Worm (Caenorhabditis elegans) whole organism, L4 larva: ENCODE results near the gene zag-1.

Source experiments
- D1046.2 ChIP-seq: fragments of 200-800 bp; sonication (Bioruptor generic); IDR thresholded peaks from 2 replicates; pipeline ENCODE4 v1.3.6; 2022; ENCODE audit warnings: missing genetic modification characterization, missing compliant biosample characterization
- F44E2.7 ChIP-seq: fragments of 200-800 bp; sonication (Bioruptor generic); IDR thresholded peaks from 2 replicates; pipeline ENCODE4 v2.1.2; 2022; ENCODE audit warnings: missing genetic modification characterization, missing compliant biosample characterization
- T26A8.4 ChIP-seq: fragments of 200-800 bp; sonication (Bioruptor generic); IDR thresholded peaks from 2 replicates; pipeline ENCODE4 v1.3.6; 2022; ENCODE audit warnings: missing genetic modification characterization, missing compliant biosample characterization
- Y48G9A.11 ChIP-seq: fragments of 200-800 bp; sonication (Bioruptor generic); IDR thresholded peaks from 2 replicates; pipeline ENCODE4 v1.3.6; 2022; ENCODE audit warnings: missing genetic modification reagents, missing genetic modification characterization, missing compliant biosample characterization
- Y75B8A.6 ChIP-seq: fragments of 200-800 bp; sonication (Bioruptor generic); IDR thresholded peaks from 2 replicates; pipeline ENCODE4 v1.3.6; 2022; ENCODE audit warnings: missing genetic modification reagents, missing genetic modification characterization, missing compliant biosample characterization
- ZK546.5 ChIP-seq, 2 experiments: sonication (generic microtip); optimal IDR thresholded peaks; 2 replicates each; lab custom pipeline; 2017; ENCODE audit warnings: missing biosample characterization in 2 of 2, missing genetic modification characterization in 2 of 2
- aha-1 ChIP-seq: fragments of 150-350 bp; peaks from one replicate; lab custom pipeline; 2014; ENCODE audit warnings: missing biosample characterization, missing genetic modification characterization
- aly-2 ChIP-seq: sonication (generic microtip); optimal IDR thresholded peaks from 2 replicates; lab custom pipeline; 2018; ENCODE audit warnings: missing biosample characterization, missing genetic modification characterization
- ceh-20 ChIP-seq: fragments of 200-800 bp; sonication (Bioruptor generic); IDR thresholded peaks from 2 replicates; pipeline ENCODE4 v1.3.6; 2022; ENCODE audit warnings: missing genetic modification reagents, missing genetic modification characterization, missing compliant biosample characterization
- ceh-32 ChIP-seq: sonication (generic microtip); optimal IDR thresholded peaks from 2 replicates; lab custom pipeline; 2016; ENCODE audit warnings: mild to moderate bottlenecking, missing genetic modification characterization, missing compliant biosample characterization; ENCODE audit not compliant: poor library complexity
- ceh-62 ChIP-seq: sonication (generic microtip); optimal IDR thresholded peaks from 2 replicates; lab custom pipeline; 2017; ENCODE audit warnings: missing biosample characterization, missing genetic modification characterization
- daf-16 ChIP-seq, 3 experiments: sonication (generic microtip); optimal IDR thresholded peaks; 2 replicates each; lab custom pipeline; 2016 to 2017; ENCODE audit warnings: missing genetic modification characterization in 3 of 3, missing genetic modification reagents in 3 of 3, mild to moderate bottlenecking in 2 of 3, missing compliant biosample characterization in 2 of 3, missing biosample characterization in 1 of 3, moderate library complexity in 1 of 3
- daf-19 ChIP-seq: fragments of 200-800 bp; sonication (Bioruptor generic); conservative IDR thresholded peaks from 2 replicates; pipeline ENCODE4 v1.3.6; 2022; ENCODE audit warnings: missing genetic modification characterization, missing compliant biosample characterization
- dmd-6 ChIP-seq: fragments of 200-800 bp; sonication (Bioruptor generic); IDR thresholded peaks from 2 replicates; pipeline ENCODE4 v1.3.6; 2022; ENCODE audit warnings: missing genetic modification reagents, missing genetic modification characterization, missing compliant biosample characterization
- egl-27 ChIP-seq: sonication (generic microtip); optimal IDR thresholded peaks from 3 replicates; lab custom pipeline; 2017; ENCODE audit warnings: missing biosample characterization, missing genetic modification reagents, missing genetic modification characterization
- fkh-10 ChIP-seq: fragments of 150-350 bp; optimal IDR thresholded peaks from 2 replicates; lab custom pipeline; 2014; ENCODE audit warnings: missing biosample characterization, missing genetic modification reagents, missing genetic modification characterization
- fos-1 ChIP-seq: fragments of 150-350 bp; optimal IDR thresholded peaks from 2 replicates; lab custom pipeline; 2014; ENCODE audit warnings: missing biosample characterization, missing genetic modification characterization
- hlh-11 ChIP-seq: fragments of 200-800 bp; sonication (Bioruptor generic); optimal IDR thresholded peaks from 2 replicates; lab custom pipeline; 2018; ENCODE audit warnings: mild to moderate bottlenecking, missing genetic modification characterization, missing compliant biosample characterization
- hlh-30 ChIP-seq: sonication (generic microtip); optimal IDR thresholded peaks from 2 replicates; lab custom pipeline; 2017; ENCODE audit warnings: antibody characterized with exemption, mild to moderate bottlenecking, missing genetic modification characterization, missing compliant biosample characterization; ENCODE audit not compliant: insufficient read depth
- lin-15B ChIP-seq: fragments of 150-350 bp; sonication (generic microtip); optimal IDR thresholded peaks from 3 replicates; lab custom pipeline; 2014; ENCODE audit warnings: missing biosample characterization, missing genetic modification characterization
- lin-39 ChIP-seq: fragments of 150-350 bp; optimal IDR thresholded peaks from 2 replicates; lab custom pipeline; 2014; ENCODE audit warnings: missing biosample characterization, missing genetic modification reagents, missing genetic modification characterization
- madf-9 ChIP-seq: fragments of 200-800 bp; sonication (Bioruptor generic); conservative IDR thresholded peaks from 2 replicates; pipeline ENCODE4 v1.3.6; 2022; ENCODE audit warnings: missing genetic modification reagents, missing genetic modification characterization, missing compliant biosample characterization
- mep-1 ChIP-seq: fragments of 150-350 bp; sonication (generic microtip); optimal IDR thresholded peaks from 3 replicates; lab custom pipeline; 2014; ENCODE audit warnings: missing biosample characterization, missing genetic modification characterization
- mes-2 ChIP-seq: sonication (generic microtip); optimal IDR thresholded peaks from 2 replicates; lab custom pipeline; 2016; ENCODE audit warnings: missing genotype, mild to moderate bottlenecking, missing genetic modification characterization, missing compliant biosample characterization; ENCODE audit not compliant: poor library complexity, severe bottlenecking
- nhr-102 ChIP-seq: sonication (generic microtip); optimal IDR thresholded peaks from 2 replicates; lab custom pipeline; 2016; ENCODE audit warnings: mild to moderate bottlenecking, missing genetic modification characterization, moderate library complexity, missing compliant biosample characterization
- nhr-25 ChIP-seq: sonication (generic microtip); optimal IDR thresholded peaks from 2 replicates; lab custom pipeline; 2017; ENCODE audit warnings: missing genetic modification characterization, mild to moderate bottlenecking, missing compliant biosample characterization, antibody characterized with exemption, moderate library complexity, borderline replicate concordance; ENCODE audit not compliant: insufficient read depth
- nhr-41 ChIP-seq: fragments of 200-800 bp; sonication (Bioruptor generic); IDR thresholded peaks from 2 replicates; pipeline ENCODE4 v1.3.6; 2022; ENCODE audit warnings: missing genetic modification reagents, missing genetic modification characterization, missing compliant biosample characterization
- nhr-6 ChIP-seq: fragments of 150-350 bp; optimal IDR thresholded peaks from 2 replicates; lab custom pipeline; 2014; ENCODE audit warnings: missing biosample characterization, missing genetic modification characterization
- nhr-77 ChIP-seq: fragments of 150-350 bp; optimal IDR thresholded peaks from 2 replicates; lab custom pipeline; 2014; ENCODE audit warnings: missing biosample characterization, missing genetic modification characterization
- saeg-2 ChIP-seq: fragments of 200-800 bp; sonication (Bioruptor generic); IDR thresholded peaks from 2 replicates; pipeline ENCODE4 v1.3.6; 2022; ENCODE audit warnings: missing genetic modification reagents, missing genetic modification characterization, missing compliant biosample characterization
- sdz-12 ChIP-seq: fragments of 200-800 bp; sonication (Bioruptor generic); optimal IDR thresholded peaks from 2 replicates; lab custom pipeline; 2018; ENCODE audit warnings: mild to moderate bottlenecking, missing genetic modification characterization, missing compliant biosample characterization
- set-16 ChIP-seq: fragments of 200-800 bp; sonication (Bioruptor generic); IDR thresholded peaks from 2 replicates; pipeline ENCODE4 v1.3.6; 2022; ENCODE audit warnings: missing genetic modification reagents, missing genetic modification characterization, missing compliant biosample characterization
- skn-1 ChIP-seq: fragments of 150-350 bp; optimal IDR thresholded peaks from 2 replicates; lab custom pipeline; 2014; ENCODE audit warnings: missing biosample characterization, missing genetic modification characterization
- spr-1 ChIP-seq: sonication (generic microtip); optimal IDR thresholded peaks from 2 replicates; lab custom pipeline; 2016; ENCODE audit warnings: mild to moderate bottlenecking, missing genetic modification characterization, missing compliant biosample characterization
- tag-97 ChIP-seq: fragments of 200-800 bp; sonication (Bioruptor generic); IDR thresholded peaks from 2 replicates; pipeline ENCODE4 v1.3.6; 2022; ENCODE audit warnings: missing genetic modification characterization, missing compliant biosample characterization
- tra-1 ChIP-seq: fragments of 200-800 bp; sonication (Bioruptor generic); IDR thresholded peaks from 2 replicates; pipeline ENCODE4 v1.3.6; 2022; ENCODE audit warnings: missing genetic modification reagents, missing genetic modification characterization, missing compliant biosample characterization
- unc-39 ChIP-seq: sonication (generic microtip); optimal IDR thresholded peaks from 2 replicates; lab custom pipeline; 2017; ENCODE audit warnings: missing biosample characterization, missing genetic modification characterization
- zfp-2 ChIP-seq: sonication (generic microtip); optimal IDR thresholded peaks from 2 replicates; lab custom pipeline; 2016; ENCODE audit warnings: mild to moderate bottlenecking, missing genetic modification characterization, missing compliant biosample characterization
- zfp-3 ChIP-seq: fragments of 200-800 bp; sonication (Bioruptor generic); conservative IDR thresholded peaks from 2 replicates; pipeline ENCODE4 v1.3.6; 2022; ENCODE audit warnings: missing genetic modification reagents, missing genetic modification characterization, missing compliant biosample characterization
- zip-11 ChIP-seq: fragments of 200-800 bp; sonication (Bioruptor generic); IDR thresholded peaks from 2 replicates; pipeline ENCODE4 v1.3.6; 2022; ENCODE audit warnings: missing genetic modification characterization, missing compliant biosample characterization
- ztf-11 ChIP-seq: fragments of 150-350 bp; optimal IDR thresholded peaks from 2 replicates; lab custom pipeline; 2014; ENCODE audit warnings: missing biosample characterization, missing genetic modification characterization
- ztf-7 ChIP-seq: fragments of 150-350 bp; optimal IDR thresholded peaks from 2 replicates; lab custom pipeline; 2014; ENCODE audit warnings: missing biosample characterization, missing genetic modification characterization

Gene zag-1

DNA sequence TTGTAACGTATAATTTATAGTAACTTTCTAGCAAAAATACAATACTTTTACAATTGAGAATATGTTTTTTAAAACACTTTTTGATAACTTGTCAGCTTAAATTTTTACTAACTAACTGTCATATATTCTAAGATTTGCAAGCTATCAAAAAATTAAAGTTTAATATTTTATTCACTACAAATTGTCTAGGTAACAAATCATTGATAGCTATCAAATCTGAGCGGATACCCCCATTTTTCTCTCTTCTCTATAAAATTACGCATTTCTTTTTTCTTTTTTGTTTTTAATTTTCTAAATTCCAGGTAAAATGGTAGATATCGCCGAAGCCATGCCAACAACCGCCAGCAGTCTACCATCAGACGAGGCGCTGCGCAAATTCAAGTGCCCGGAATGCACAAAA, at the start of gene zag-1:
zag-1 (plus strand) TSS at position 301 of the 400 bp plus-strand sequence.
- no peak for TF ChIP-seq dmd-6 (GFP tag; lab: Robert Waterston, UW)
- peak; percentile 61 for TF ChIP-seq fos-1 (tag; lab: Kevin White, UChicago)

DNA sequence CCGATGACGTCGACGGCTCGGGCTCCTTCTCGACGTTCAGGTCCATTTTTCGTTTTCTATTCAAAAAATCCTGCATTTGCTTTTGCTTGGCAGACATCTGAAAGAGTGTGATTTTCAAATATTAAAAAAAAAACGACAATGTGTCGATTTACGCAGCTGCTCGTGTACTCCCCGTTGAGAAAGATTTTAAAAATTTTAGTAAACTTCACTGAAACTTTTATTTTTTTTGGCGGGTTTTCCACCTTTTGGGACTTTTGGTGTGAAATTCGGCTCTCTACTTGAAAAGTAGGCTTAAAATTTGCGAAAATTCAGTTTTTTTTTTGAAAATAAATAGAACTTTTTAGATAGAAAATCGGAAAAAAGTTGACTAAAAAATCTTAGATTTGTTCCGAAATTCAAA, 48.6 kb upstream of the zag-1 start, which contains the start of gene M02B7.7:
M02B7.7 (minus strand) TSS at position 101 of the 400 bp plus-strand sequence.
- peak; percentile 3 for TF ChIP-seq mes-2 (tag; lab: Kevin White, UChicago)
- no peak for TF ChIP-seq ztf-11

DNA sequence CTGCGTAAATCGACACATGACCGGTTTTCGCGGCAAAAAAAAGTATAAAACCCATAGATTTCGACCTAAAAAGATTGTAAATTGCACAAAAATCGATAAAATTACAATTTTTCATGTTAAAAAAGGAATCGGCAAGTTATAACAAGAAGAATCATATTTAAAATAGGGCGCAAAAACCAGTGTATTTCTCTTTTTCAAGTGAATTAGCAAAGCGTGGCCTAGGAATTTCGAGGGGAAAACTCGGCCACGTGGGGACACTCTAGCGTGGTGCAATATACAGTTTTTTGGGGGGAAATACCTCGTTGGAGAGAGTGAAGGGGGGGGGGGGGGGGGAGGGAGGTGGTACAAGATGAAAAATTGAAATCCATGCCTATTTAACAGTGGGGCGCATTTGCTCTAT, 48.1 kb upstream of the zag-1 start:
- TF ChIP-seq aha-1: peak; percentile 12
- peak; percentile 53 for TF ChIP-seq mes-2 (tag; lab: Kevin White, UChicago)
- TF ChIP-seq nhr-41 (GFP tag; lab: Robert Waterston, UW): no peak

DNA sequence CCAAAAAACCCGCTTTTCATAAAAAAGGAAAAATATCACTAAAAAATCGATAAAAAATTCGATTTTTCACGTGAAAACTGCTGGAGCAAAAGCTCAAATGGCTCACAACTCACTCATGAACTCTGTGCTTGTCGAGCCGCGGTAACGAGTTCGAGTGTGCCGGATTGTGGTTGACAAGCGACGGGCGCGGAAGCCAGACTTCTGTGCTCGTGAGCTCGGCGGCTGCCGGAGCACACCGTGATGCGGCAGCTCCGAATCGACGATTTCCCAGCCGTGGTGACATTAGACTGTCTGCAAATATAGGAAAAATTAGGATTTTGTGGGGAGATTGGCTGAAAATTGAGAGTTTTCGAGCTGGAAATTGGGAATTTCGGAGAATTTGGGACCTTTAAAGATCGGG, 42.8 kb upstream of the zag-1 start:
- TF ChIP-seq F44E2.7 (GFP tag; lab: Robert Waterston, UW) (no peak), set-16 (peak; percentile 78)

DNA sequence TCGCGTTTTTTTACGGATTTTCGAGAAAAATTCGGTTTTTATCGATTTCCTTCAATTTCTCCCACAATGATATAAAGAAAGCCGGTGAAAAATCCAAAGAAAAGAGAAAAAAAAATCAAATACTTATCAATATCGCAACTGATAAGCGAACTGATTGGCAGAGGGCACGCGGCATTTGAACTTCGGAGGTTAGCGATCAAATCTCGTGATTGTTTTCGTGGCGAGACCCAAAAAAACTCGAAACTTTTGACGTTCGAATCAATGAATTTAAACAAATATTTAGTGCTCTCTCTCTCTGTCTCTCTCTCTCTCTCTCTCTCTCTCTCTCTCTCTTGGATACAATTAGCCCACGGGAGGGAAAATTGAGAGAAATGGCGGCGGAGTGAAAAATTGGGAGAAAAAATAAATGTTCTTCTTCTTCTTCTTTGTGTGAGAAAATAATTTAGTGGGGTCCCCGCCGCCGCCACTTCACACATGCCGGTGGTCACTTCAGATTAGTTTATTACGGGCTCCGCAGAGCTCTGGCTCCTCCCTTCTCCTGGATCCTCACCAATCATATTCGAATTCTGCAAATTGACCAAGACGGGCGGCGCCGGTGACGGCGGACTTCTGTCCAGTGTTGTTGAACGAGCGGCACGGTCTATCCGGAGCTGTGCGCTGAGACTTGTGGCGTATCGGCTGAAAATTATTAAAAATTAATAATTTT, 40.9 kb upstream of the zag-1 start:
- TF ChIP-seq ceh-62: no peak
- no peak for TF ChIP-seq madf-9 (GFP tag; lab: Robert Waterston, UW)
- TF ChIP-seq tag-97 (GFP tag; lab: Robert Waterston, UW): no peak
- TF ChIP-seq zfp-2: no peak
- no peak for TF ChIP-seq nhr-77 (tag; lab: Kevin White, UChicago)
- no peak for TF ChIP-seq unc-39
- no peak for TF ChIP-seq nhr-25 (tag; lab: Kevin White, UChicago)
- TF ChIP-seq T26A8.4: no peak
- no peak for TF ChIP-seq D1046.2 (GFP tag; lab: Robert Waterston, UW)
- TF ChIP-seq lin-15B (tag; lab: Kevin White, UChicago): no peak
- no peak for TF ChIP-seq zip-11
- TF ChIP-seq skn-1 (tag; lab: Kevin White, UChicago): no peak
- TF ChIP-seq aly-2 (tag; lab: Kevin White, UChicago): no peak
- no peak for TF ChIP-seq Y48G9A.11 (GFP tag; lab: Robert Waterston, UW)
- no peak for TF ChIP-seq spr-1 (tag; lab: Kevin White, UChicago)
- no peak for TF ChIP-seq ztf-7 (tag; lab: Kevin White, UChicago)
- TF ChIP-seq zfp-3 (GFP tag; lab: Robert Waterston, UW): no peak
- TF ChIP-seq ZK546.5 (tag; optimal IDR thresholded peaks at IDR 0.05; lab: Kevin White, UChicago): no peak
- TF ChIP-seq egl-27 (tag; lab: Kevin White, UChicago): no peak
- no peak for TF ChIP-seq lin-39 (tag; lab: Kevin White, UChicago)
- TF ChIP-seq daf-16 (GFP tag; optimal IDR thresholded peaks at IDR 0.05; lab: Kevin White, UChicago): no peak
- peak; percentile 47 for TF ChIP-seq daf-16 (tag; optimal IDR thresholded peaks at IDR 0.05; lab: Kevin White, UChicago)
- no peak for TF ChIP-seq tra-1 (GFP tag; lab: Robert Waterston, UW)
- no peak for TF ChIP-seq nhr-102
- TF ChIP-seq fkh-10 (GFP tag; lab: Kevin White, UChicago): no peak
- TF ChIP-seq F44E2.7 (GFP tag; lab: Robert Waterston, UW): no peak
- no peak for TF ChIP-seq sdz-12 (GFP tag; lab: Kevin White, UChicago)
- no peak for TF ChIP-seq daf-19 (GFP tag; lab: Robert Waterston, UW)
- TF ChIP-seq ceh-32 (tag; lab: Kevin White, UChicago): no peak
- TF ChIP-seq aha-1: no peak
- peak; percentile 62 for TF ChIP-seq hlh-30
- TF ChIP-seq hlh-11 (tag; lab: Kevin White, UChicago): peak; percentile 43
- TF ChIP-seq saeg-2: no peak
- no peak for TF ChIP-seq Y75B8A.6 (GFP tag; lab: Robert Waterston, UW)
- TF ChIP-seq ceh-20 (GFP tag; lab: Robert Waterston, UW): no peak
- TF ChIP-seq mep-1 (tag; lab: Kevin White, UChicago): peak; percentile 0
- TF ChIP-seq dmd-6 (GFP tag; lab: Robert Waterston, UW): peak; percentile 49; the same call in 1 of the 2 replicates
- no peak for TF ChIP-seq nhr-6 (tag; lab: Kevin White, UChicago)
